Fruit fly (Drosophila melanogaster) whole organism, adult: ENCODE data around the gene CG6527.

Experiments used
- CG11617 ChIP-seq: fragments of 200-800 bp; sonication (Bioruptor generic); optimal IDR thresholded peaks from 2 replicates; lab custom pipeline; 2017; ENCODE audit warnings: mild to moderate bottlenecking, missing biosample characterization, missing genetic modification reagents, missing genetic modification characterization
- CG12768 ChIP-seq: fragments of 200-800 bp; sonication (Bioruptor generic); optimal IDR thresholded peaks from 2 replicates; lab custom pipeline; 2017; ENCODE audit warnings: missing biosample characterization, missing genetic modification characterization, mild to moderate bottlenecking, moderate library complexity, missing genetic modification reagents
- CG14711 ChIP-seq: fragments of 200-800 bp; sonication (Bioruptor generic); optimal IDR thresholded peaks from 2 replicates; lab custom pipeline; 2018; ENCODE audit warnings: missing biosample characterization, mild to moderate bottlenecking, missing genetic modification characterization, moderate library complexity
- CG1620 ChIP-seq: fragments of 200-800 bp; sonication (Bioruptor generic); optimal IDR thresholded peaks from 2 replicates; lab custom pipeline; 2016; ENCODE audit warnings: missing biosample characterization, missing genetic modification characterization
- CG33017 ChIP-seq: fragments of 200-800 bp; sonication (Bioruptor generic); optimal IDR thresholded peaks from 2 replicates; lab custom pipeline; 2018; ENCODE audit warnings: missing biosample characterization, mild to moderate bottlenecking, missing genetic modification characterization, moderate library complexity
- CG5204 ChIP-seq: fragments of 200-800 bp; sonication (Bioruptor generic); optimal IDR thresholded peaks from 2 replicates; lab custom pipeline; 2016; ENCODE audit warnings: missing biosample characterization, missing genetic modification characterization
- CG7045 ChIP-seq: fragments of 200-800 bp; sonication (Bioruptor generic); optimal IDR thresholded peaks from 2 replicates; lab custom pipeline; 2017; ENCODE audit warnings: missing biosample characterization, mild to moderate bottlenecking, missing genetic modification characterization
- CG7101 ChIP-seq: fragments of 200-800 bp; sonication (Bioruptor generic); optimal IDR thresholded peaks from 2 replicates; lab custom pipeline; 2018; ENCODE audit warnings: missing biosample characterization, mild to moderate bottlenecking, missing genetic modification characterization, moderate library complexity
- Clk ChIP-seq: fragments of 200-800 bp; sonication (Bioruptor generic); optimal IDR thresholded peaks from 2 replicates; lab custom pipeline; 2017; ENCODE audit warnings: missing biosample characterization, missing genetic modification characterization
- Crg-1 ChIP-seq: fragments of 200-800 bp; sonication (Bioruptor generic); optimal IDR thresholded peaks from 2 replicates; lab custom pipeline; 2016; ENCODE audit warnings: missing biosample characterization, missing genetic modification characterization
- Hr96 ChIP-seq: fragments of 200-800 bp; sonication (Bioruptor generic); optimal IDR thresholded peaks from 2 replicates; lab custom pipeline; 2016; ENCODE audit warnings: missing biosample characterization, missing genetic modification characterization
- Mnt ChIP-seq: fragments of 200-800 bp; sonication (Bioruptor generic); optimal IDR thresholded peaks from 2 replicates; lab custom pipeline; 2016; ENCODE audit warnings: missing biosample characterization, mild to moderate bottlenecking, missing genetic modification characterization
- bab1 ChIP-seq: fragments of 200-800 bp; sonication (Bioruptor generic); optimal IDR thresholded peaks from 3 replicates; lab custom pipeline; 2019; ENCODE audit warnings: missing biosample characterization, mild to moderate bottlenecking, missing genetic modification characterization, moderate library complexity
- cic ChIP-seq: fragments of 200-800 bp; sonication (Bioruptor generic); optimal IDR thresholded peaks from 2 replicates; lab custom pipeline; 2017; ENCODE audit warnings: missing biosample characterization, mild to moderate bottlenecking, missing genetic modification characterization, moderate library complexity
- cnc ChIP-seq, 2 experiments: fragments of >200 bp; optimal IDR thresholded peaks; 2 replicates each; lab custom pipeline; 2017
- kay ChIP-seq: fragments of 200-800 bp; sonication (Bioruptor generic); peaks from one replicate; lab custom pipeline; 2016; ENCODE audit warnings: missing biosample characterization, missing genetic modification characterization, borderline replicate concordance
- ovo ChIP-seq: fragments of 200-800 bp; sonication (Bioruptor generic); optimal IDR thresholded peaks from 2 replicates; lab custom pipeline; 2016; ENCODE audit warnings: missing biosample characterization, missing genetic modification characterization
- pad ChIP-seq: fragments of 200-800 bp; sonication (Bioruptor generic); optimal IDR thresholded peaks from 3 replicates; lab custom pipeline; 2017; ENCODE audit warnings: missing biosample characterization, missing genetic modification characterization, mild to moderate bottlenecking, moderate library complexity, missing genetic modification reagents
- tj ChIP-seq: fragments of 200-800 bp; sonication (Bioruptor generic); optimal IDR thresholded peaks from 3 replicates; lab custom pipeline; 2017; ENCODE audit warnings: missing biosample characterization, mild to moderate bottlenecking, missing genetic modification characterization, moderate library complexity
- toe ChIP-seq: fragments of 200-800 bp; sonication (Bioruptor generic); optimal IDR thresholded peaks from 2 replicates; lab custom pipeline; 2016; ENCODE audit warnings: missing biosample characterization, missing genetic modification characterization

The CG6527 gene

DNA sequence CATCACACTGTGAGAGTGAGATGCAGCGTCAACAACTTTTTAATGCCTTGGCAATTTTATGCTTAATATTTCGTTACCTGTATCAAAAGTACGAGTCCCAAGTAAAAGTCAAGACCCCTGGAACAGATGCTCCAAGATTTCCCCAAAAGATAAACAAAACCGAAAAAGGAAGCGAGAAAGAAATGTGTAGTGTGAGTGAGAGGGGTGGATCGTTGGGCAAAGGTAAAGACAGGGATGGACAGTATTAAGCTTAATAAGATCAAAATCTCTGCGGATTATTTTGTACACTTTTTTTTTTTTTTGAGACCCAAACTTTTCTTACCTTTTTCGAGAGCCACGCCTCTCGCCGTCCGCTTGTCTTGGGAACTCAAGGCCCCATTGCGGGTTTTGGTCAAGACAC lies 23.8 kb downstream of the CG6527 start:
- TF ChIP-seq Clk (GFP tag; lab: Kevin White, UChicago) (no peak), cnc (optimal IDR thresholded peaks at IDR 0.05; lab: Kevin White, UChicago) (no peak), CG7045 (GFP tag; lab: Kevin White, UChicago) (no peak), Hr96 (no peak), cic (GFP tag; lab: Kevin White, UChicago) (no peak), toe (GFP tag; lab: Kevin White, UChicago) (no peak), tj (GFP tag; lab: Kevin White, UChicago) (no peak), Mnt (GFP tag; lab: Kevin White, UChicago) (no peak), CG7101 (tag; lab: Kevin White, UChicago) (no peak), kay (no peak), CG1620 (GFP tag; lab: Kevin White, UChicago) (no peak), Crg-1 (GFP tag; lab: Kevin White, UChicago) (no peak)

DNA sequence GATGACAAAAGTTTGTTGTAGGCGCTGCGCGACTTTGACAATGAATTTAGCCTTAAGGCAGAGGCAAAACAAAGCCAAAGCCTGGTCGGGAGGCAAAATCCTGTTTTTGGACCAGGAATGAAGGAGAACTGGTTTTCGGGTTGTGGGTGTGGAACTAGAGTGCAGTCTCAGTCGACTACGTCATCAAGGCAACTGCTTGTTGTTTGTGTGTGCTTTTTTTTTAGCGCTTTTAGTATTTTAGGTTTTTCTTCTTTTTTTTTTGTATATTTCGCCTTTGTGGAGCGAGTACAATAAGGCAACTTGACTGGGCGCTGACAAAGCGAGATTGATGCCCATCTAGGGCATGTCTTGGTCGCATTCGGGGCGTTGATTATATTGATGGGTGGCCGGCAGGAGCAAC lies 25.0 kb downstream of the CG6527 start:
- TF ChIP-seq toe (GFP tag; lab: Kevin White, UChicago) (no peak), CG33017 (tag; lab: Kevin White, UChicago) (no peak), CG7101 (tag; lab: Kevin White, UChicago) (no peak), cnc (optimal IDR thresholded peaks at IDR 0.05; lab: Kevin White, UChicago) (no peak), kay (no peak), Hr96 (no peak), Clk (GFP tag; lab: Kevin White, UChicago) (no peak), cic (GFP tag; lab: Kevin White, UChicago) (no peak), tj (GFP tag; lab: Kevin White, UChicago) (no peak), Mnt (GFP tag; lab: Kevin White, UChicago) (no peak), CG1620 (GFP tag; lab: Kevin White, UChicago) (no peak), bab1 (GFP tag; lab: Kevin White, UChicago) (no peak), CG5204 (GFP tag; lab: Kevin White, UChicago) (no peak), CG14711 (tag; lab: Kevin White, UChicago) (no peak), CG11617 (GFP tag; lab: Kevin White, UChicago) (no peak), CG7045 (GFP tag; lab: Kevin White, UChicago) (no peak), pad (no peak), ovo (GFP tag; lab: Kevin White, UChicago) (no peak), Crg-1 (GFP tag; lab: Kevin White, UChicago) (no peak), CG12768 (no peak)

DNA sequence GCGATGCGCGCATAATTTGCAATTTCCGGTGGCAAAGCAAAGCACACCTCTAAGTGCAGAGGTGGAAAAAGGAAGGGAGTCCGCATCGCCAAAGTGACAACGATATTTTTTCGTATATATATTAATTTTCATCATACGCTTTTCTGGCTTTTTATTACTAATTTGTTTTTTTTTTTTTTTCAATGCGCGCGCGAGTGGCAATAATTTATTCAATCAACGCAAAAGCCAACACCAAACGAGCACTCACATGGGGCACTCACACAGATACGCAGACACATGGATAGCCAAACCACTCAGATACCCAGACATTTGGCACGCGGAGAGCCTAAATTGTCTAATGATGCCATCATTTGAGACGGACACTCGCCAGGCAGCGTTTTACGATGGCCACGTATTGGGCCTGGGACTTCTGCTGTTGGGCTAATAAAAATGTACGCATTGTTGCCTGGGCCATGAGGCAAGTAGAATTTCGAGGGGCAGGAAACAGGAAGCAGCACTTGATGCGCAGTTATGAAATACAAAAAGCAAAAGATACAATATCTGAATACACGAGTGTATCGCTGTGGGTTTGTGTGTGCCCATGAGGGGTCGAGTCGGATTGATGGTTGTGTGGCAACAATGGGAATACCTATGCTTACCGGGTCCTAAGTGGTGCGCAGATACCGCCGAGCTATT lies 26.8 kb downstream of the CG6527 start:
- TF ChIP-seq kay: no peak
- no peak for TF ChIP-seq cnc (optimal IDR thresholded peaks at IDR 0.05; lab: Kevin White, UChicago)

DNA sequence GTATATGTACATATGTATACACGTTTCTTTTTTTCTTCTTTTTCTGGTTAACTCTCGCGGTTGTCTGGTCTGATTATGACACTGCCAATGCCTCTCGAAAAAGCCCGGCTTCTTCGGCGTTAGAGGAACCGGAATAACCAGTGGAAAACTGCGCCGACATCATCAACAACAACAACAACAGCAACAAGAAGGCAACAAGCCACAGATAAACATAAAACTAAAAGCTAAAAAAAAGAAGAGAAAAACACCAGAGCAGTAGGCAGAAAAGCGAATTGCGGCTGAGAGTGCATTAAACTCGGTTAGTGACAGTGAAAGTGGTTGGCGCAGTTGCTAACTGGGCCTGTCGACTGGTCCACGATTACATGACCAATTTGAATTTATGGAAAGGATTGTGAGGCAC lies 27.8 kb downstream of the CG6527 start:
- TF ChIP-seq CG1620 (GFP tag; lab: Kevin White, UChicago) (no peak), toe (GFP tag; lab: Kevin White, UChicago) (no peak), Hr96 (no peak), Crg-1 (GFP tag; lab: Kevin White, UChicago) (no peak), cic (GFP tag; lab: Kevin White, UChicago) (no peak), bab1 (GFP tag; lab: Kevin White, UChicago) (no peak), Clk (GFP tag; lab: Kevin White, UChicago) (no peak), CG5204 (GFP tag; lab: Kevin White, UChicago) (no peak)

DNA sequence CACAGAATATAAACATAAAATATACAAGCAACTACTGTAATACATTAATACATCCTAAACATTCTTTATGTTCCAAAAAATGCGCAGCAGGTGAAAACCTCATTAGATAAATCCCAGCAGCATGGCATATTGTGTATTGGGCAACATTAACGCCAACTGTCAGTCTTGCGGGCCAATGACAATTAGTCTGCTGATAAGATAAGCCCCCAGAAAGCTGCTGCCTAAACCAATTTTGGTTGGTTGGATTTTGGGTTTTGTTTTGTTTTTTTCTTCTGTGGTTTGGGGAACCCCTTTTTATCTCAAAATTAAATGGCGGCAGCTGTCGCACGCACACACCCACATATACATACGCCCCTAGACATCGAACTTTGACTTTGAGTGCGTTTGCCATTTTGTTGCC lies 30.6 kb downstream of the CG6527 start:
- TF ChIP-seq Clk (GFP tag; lab: Kevin White, UChicago) (no peak), cic (GFP tag; lab: Kevin White, UChicago) (no peak), Hr96 (no peak), Mnt (GFP tag; lab: Kevin White, UChicago) (no peak), tj (GFP tag; lab: Kevin White, UChicago) (no peak), kay (no peak)

DNA sequence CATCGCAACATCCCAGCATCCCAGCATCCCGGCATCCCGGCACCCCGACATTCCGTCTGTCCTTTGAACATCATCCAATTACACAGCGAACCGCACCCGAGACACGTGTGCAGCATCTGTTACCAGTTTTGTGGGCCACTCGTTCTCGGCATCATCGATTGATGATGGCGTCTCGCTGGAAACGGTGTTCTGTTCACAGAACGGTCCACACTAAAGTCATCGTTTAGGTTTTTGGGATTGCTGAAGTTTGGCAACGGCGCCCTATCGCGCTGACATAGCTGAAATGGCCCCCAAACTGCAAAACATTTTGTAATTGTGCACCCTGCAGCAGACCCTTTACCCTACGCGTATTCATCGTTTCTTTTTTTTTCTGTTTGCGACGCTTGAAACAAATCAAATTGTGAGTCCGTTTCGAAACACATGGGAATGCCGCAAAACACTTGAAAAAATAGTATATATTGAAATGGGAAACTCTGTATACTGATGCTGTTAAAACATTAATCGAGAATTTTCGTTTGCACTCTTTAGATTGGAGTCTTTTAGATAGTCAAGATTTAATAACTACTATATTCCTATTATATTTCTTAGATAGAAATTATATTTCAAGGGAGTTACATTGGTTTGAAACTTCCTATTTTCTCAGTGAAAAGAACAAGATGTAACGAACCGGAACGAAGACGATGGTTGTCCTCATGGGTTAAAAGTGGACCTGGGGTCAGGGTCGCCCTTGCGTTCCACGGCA lies 33.1 kb downstream of the CG6527 start:
- TF ChIP-seq tj (GFP tag; lab: Kevin White, UChicago) (peak; percentile 38), kay (no peak)

DNA sequence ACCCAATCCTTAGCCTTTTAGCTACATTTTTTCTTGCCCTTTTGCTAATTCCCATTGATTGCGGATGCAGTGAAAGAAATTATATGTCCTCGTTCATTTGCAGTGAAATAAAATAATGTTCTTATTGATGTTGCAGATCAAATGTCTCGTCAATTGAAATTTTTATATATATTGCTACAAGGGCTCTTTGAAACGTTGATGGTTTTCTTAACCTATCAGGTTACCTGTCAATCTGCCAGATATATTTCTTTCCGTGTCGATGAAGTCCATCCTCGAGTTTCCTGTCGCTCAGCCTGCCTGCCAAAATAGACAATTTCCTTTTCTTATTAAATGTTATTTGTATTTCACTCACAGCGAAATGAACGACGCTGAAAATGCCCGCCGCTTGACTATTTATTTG lies 33.7 kb downstream of the CG6527 start:
- no peak for TF ChIP-seq bab1 (GFP tag; lab: Kevin White, UChicago)
- no peak for TF ChIP-seq CG14711 (tag; lab: Kevin White, UChicago)
- no peak for TF ChIP-seq Hr96
- TF ChIP-seq CG7045 (GFP tag; lab: Kevin White, UChicago): no peak
- TF ChIP-seq CG5204 (GFP tag; lab: Kevin White, UChicago): no peak
- no peak for TF ChIP-seq toe (GFP tag; lab: Kevin White, UChicago)
- no peak for TF ChIP-seq CG33017 (tag; lab: Kevin White, UChicago)
- no peak for TF ChIP-seq cic (GFP tag; lab: Kevin White, UChicago)
- TF ChIP-seq CG11617 (GFP tag; lab: Kevin White, UChicago): no peak
- TF ChIP-seq tj (GFP tag; lab: Kevin White, UChicago): no peak
- no peak for TF ChIP-seq cnc (optimal IDR thresholded peaks at IDR 0.05; lab: Kevin White, UChicago)
- TF ChIP-seq CG1620 (GFP tag; lab: Kevin White, UChicago): no peak
- no peak for TF ChIP-seq kay
- TF ChIP-seq pad: no peak
- no peak for TF ChIP-seq CG12768
